Worm (Caenorhabditis elegans): ENCODE results near the gene chil-8.

Gene chil-8

DNA sequence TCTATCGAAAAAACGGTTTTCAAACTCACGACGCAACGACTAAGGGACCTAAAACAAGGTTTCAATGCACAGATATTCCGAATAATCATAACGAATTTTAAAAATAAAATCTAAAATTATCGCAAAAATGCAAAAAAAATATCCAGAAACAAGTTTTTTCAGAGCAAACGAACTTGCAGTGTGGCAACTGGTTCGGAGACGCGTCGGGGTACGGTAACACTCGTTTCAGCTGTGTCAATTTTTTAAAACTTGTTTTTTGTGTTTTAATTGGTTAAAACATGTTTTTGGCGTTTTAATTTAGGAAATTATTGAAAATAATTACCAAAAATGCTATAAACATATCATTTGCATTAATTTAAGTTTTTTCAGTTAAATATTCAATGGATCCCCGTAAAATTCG, 19.5 kb upstream of the chil-8 start, which contains the start of gene C08H9.16 (continued):
- peak; percentile 65 for TF ChIP-seq C16A3.4 (tag; optimal IDR thresholded peaks at IDR 0.05)
- peak; percentile 17 for TF ChIP-seq rnt-1 (tag; optimal IDR thresholded peaks at IDR 0.05)
- TF ChIP-seq elt-3 (tag; optimal IDR thresholded peaks at IDR 0.05): peak in 1 of 6 experiments; percentile 68
- TF ChIP-seq lin-14 (GFP tag; optimal IDR thresholded peaks at IDR 0.05): peak; percentile 38
- TF ChIP-seq lsy-2 (tag; optimal IDR thresholded peaks at IDR 0.05): peak; percentile 96 to 98
- TF ChIP-seq pax-3 (tag; optimal IDR thresholded peaks at IDR 0.05): no peak
- TF ChIP-seq mep-1 (tag; optimal IDR thresholded peaks at IDR 0.05): peak; percentile 46
- peak; percentile 7 for TF ChIP-seq nhr-20 (tag; optimal IDR thresholded peaks at IDR 0.05)
- no peak for TF ChIP-seq snpc-4 (tag; optimal IDR thresholded peaks at IDR 0.05)
- TF ChIP-seq unc-98 (GFP tag; IDR thresholded peaks at IDR 0.05): no peak
- peak; percentile 9; the same call in 1 of the 2 replicates for TF ChIP-seq isw-1 (GFP tag; IDR thresholded peaks at IDR 0.05)
- TF ChIP-seq F16B12.6 (tag; optimal IDR thresholded peaks at IDR 0.05): no peak
- TF ChIP-seq elt-2 (tag; optimal IDR thresholded peaks at IDR 0.05): no peak
- TF ChIP-seq efl-1 (optimal IDR thresholded peaks at IDR 0.05): peak; percentile 63 to 68
- peak; percentile 53 to 94 for TF ChIP-seq efl-1 (GFP tag; optimal IDR thresholded peaks at IDR 0.05 in 1 of 2)
- no peak for TF ChIP-seq mab-9 (GFP tag; IDR thresholded peaks at IDR 0.05)
- no peak for TF ChIP-seq egl-13 (tag; optimal IDR thresholded peaks at IDR 0.05)
- TF ChIP-seq swsn-7 (tag; optimal IDR thresholded peaks at IDR 0.05): peak; percentile 7
- TF ChIP-seq skn-1 (tag; optimal IDR thresholded peaks at IDR 0.05): peak; percentile 58
- TF ChIP-seq dpl-1 (GFP tag; optimal IDR thresholded peaks at IDR 0.05): peak; percentile 50 to 71 (median 59)
- TF ChIP-seq ztf-4 (tag; optimal IDR thresholded peaks at IDR 0.05): peak; percentile 28

DNA sequence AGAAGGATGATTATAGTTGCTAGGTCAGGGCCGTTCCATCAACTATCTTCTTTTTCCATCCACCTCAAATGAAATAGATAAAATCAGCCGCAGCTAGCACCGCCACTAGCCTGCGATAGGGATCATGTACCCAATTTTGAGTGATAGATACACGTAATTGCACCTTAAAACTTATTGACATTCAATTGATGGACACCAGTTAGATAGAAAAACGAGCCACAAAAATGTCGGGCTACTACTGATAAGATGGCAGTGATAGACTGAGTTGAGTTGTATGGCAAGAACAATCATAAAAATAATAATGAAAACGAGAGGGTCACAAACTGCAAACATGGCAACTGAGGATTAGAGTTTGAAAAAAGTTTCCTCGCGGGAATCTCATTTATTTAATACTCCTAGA, 19.0 kb upstream of the chil-8 start:
- no peak for TF ChIP-seq nhr-20 (tag; optimal IDR thresholded peaks at IDR 0.05)
- TF ChIP-seq unc-130 (tag; optimal IDR thresholded peaks at IDR 0.05): no peak
- peak; percentile 1 for TF ChIP-seq nhr-85 (tag)
- TF ChIP-seq efl-1 (optimal IDR thresholded peaks at IDR 0.05): no peak
- TF ChIP-seq efl-1 (GFP tag; optimal IDR thresholded peaks at IDR 0.05 in 1 of 2): peak in 1 of 2 experiments; percentile 90

DNA sequence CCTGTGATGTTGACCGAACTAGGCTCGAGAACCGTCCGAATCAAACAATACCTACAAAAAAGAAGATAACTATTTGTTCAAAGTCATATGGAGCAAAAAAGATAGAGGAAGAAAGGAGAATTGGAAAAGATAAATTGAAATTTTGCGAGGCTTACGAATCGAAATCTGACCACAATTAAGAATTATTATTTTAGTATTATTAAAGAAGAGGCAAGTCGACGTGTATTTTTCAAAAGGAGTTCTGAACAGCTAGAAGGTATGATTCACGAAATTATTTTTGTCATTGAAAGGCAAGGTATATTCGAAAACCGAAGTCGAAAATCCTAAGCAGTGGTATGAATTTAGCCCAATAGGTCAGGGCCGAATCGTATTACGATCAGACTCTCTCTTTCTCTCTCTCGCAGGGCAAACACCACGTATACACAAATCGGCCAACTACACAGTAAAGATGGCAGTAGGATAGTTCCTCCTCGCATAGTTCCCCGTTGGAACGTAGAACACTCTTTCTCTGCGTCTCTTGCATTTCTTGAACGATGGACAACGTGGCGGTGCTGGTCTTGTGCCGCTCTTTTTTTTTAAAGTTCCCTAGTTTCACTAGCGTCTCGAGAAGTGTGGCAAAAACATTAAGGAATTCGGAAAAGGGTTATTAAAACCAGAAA, 18.3 kb upstream of the chil-8 start, which contains the start of gene vgln-1:
Gene vgln-1 (minus strand): TSS at position 51 of the 659 bp plus-strand sequence.
- TF ChIP-seq hlh-4 (tag; optimal IDR thresholded peaks at IDR 0.05) (no peak), rnt-1 (tag; optimal IDR thresholded peaks at IDR 0.05) (no peak), efl-1 (optimal IDR thresholded peaks at IDR 0.05) (peak; percentile 5 to 23), efl-1 (GFP tag; optimal IDR thresholded peaks at IDR 0.05 in 1 of 2) (peak in 1 of 2 experiments; percentile 77), lin-14 (GFP tag; optimal IDR thresholded peaks at IDR 0.05) (peak; percentile 59), lsy-2 (tag; optimal IDR thresholded peaks at IDR 0.05) (peak in 1 of 2 experiments; percentile 39), pax-3 (tag; optimal IDR thresholded peaks at IDR 0.05) (no peak), unc-130 (tag; optimal IDR thresholded peaks at IDR 0.05) (no peak), blmp-1 (tag; optimal IDR thresholded peaks at IDR 0.05) (peak; percentile 74)

DNA sequence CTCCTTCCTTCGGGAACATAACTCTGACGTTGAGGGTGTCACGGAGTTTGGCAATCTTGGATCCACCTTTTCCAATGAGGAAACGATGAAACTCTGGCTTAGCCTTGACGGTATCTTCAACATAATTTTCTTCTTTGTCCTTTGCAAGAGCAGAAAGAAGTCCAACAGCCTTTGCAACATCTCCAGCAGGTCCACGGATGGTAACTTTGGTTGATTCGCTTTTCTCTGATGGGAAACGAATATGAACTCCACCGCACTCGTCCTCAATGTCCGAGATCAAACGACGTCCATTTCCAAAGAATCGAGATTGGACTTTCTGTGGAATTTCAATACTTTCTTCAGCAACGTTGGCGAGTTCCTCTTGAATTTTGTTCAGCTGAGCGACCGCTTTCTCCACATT, 15.7 kb upstream of the chil-8 start:
- TF ChIP-seq xbp-1 (tag; optimal IDR thresholded peaks at IDR 0.05): no peak
- no peak for TF ChIP-seq nhr-20 (tag; optimal IDR thresholded peaks at IDR 0.05)
- no peak for TF ChIP-seq Y116A8C.19 (tag; optimal IDR thresholded peaks at IDR 0.05; ENCODE audit: borderline replicate concordance)
- no peak for TF ChIP-seq sox-4 (tag; optimal IDR thresholded peaks at IDR 0.05)
- no peak for TF ChIP-seq lsy-2 (tag; optimal IDR thresholded peaks at IDR 0.05)
- TF ChIP-seq mef-2 (tag; optimal IDR thresholded peaks at IDR 0.05): no peak
- no peak for TF ChIP-seq snu-23 (GFP tag; optimal IDR thresholded peaks at IDR 0.05)
- no peak for TF ChIP-seq lin-35 (GFP tag; optimal IDR thresholded peaks at IDR 0.05)
- TF ChIP-seq F16B12.6 (tag; optimal IDR thresholded peaks at IDR 0.05): no peak
- no peak for TF ChIP-seq unc-98 (GFP tag; IDR thresholded peaks at IDR 0.05)
- no peak for TF ChIP-seq fkh-10 (GFP tag; optimal IDR thresholded peaks at IDR 0.05)
- TF ChIP-seq alr-1 (tag; optimal IDR thresholded peaks at IDR 0.05; ENCODE audit: borderline replicate concordance): no peak
- no peak for TF ChIP-seq nhr-19 (GFP tag; conservative IDR thresholded peaks at IDR 0.05)

Measured in whole organism, L1 larva.